Fruit fly (Drosophila melanogaster): Measurements from ENCODE around the gene Keap1.

Keap1 gene

DNA sequence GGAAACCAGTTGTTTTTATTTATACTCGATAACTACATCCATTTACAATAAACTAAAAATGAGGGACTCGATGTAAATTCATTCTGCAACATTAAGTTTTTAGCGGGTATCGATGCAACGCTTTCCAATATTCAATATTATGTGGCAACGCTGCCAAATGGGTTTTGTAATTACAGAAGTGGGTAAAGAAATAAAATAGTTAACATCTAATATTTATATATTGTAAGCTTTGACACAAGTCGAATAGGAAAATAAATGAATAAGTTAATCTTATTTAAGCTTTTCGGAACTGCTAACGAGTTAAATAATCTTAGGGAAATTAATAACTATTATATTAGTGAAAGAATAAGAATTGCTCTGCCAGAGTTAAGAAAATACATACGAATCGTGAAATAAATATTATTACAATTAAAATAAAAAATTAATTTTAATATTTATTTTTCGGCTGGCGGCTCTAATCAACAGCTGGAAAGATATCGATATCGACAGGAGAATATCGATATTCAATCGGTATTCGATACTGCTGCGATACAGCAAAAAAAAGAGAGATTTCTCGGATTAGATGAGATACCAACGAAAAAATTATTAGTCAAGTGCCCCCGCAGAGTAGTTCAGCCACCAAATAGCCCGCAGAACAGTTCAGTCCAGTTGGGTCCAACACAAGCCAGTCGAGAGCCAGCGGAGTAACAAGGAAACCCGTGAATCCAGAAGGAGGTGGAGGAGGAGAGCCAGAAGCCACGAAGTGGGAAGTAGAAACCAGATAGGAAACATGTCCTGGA is 5.5 kb upstream of the Keap1 start, which contains the start of gene GckIII (continued):
- TF ChIP-seq ssp (GFP tag; IDR thresholded peaks at IDR 0.05) (no peak), grau (tag; optimal IDR thresholded peaks at IDR 0.05) (no peak), Myb (GFP tag; optimal IDR thresholded peaks at IDR 0.05) (no peak), CG14860 (GFP tag; IDR thresholded peaks at IDR 0.05; ENCODE audit: partially characterized antibody) (peak; percentile 83), Dip3 (GFP tag; optimal IDR thresholded peaks at IDR 0.05) (no peak), CG5245 (GFP tag; optimal IDR thresholded peaks at IDR 0.05) (no peak), slp2 (GFP tag; optimal IDR thresholded peaks at IDR 0.05) (no peak), YL-1 (GFP tag; optimal IDR thresholded peaks at IDR 0.05) (peak; percentile 5), jing (GFP tag; optimal IDR thresholded peaks at IDR 0.05) (no peak), pho (GFP tag; optimal IDR thresholded peaks at IDR 0.05) (no peak), CG12391 (tag; optimal IDR thresholded peaks at IDR 0.05) (peak; percentile 26), CG17328 (GFP tag; IDR thresholded peaks at IDR 0.05) (no peak), dmrt99B (tag; optimal IDR thresholded peaks at IDR 0.05) (no peak), Max (GFP tag; optimal IDR thresholded peaks at IDR 0.05) (no peak), jigr1 (GFP tag; IDR thresholded peaks at IDR 0.05) (no peak), sisA (GFP tag; IDR thresholded peaks at IDR 0.05) (no peak), CHES-1-like (GFP tag; optimal IDR thresholded peaks at IDR 0.05) (no peak), Asciz (GFP tag; optimal IDR thresholded peaks at IDR 0.05) (no peak), bbx (GFP tag; IDR thresholded peaks at IDR 0.05; ENCODE audit: partially characterized antibody) (peak; percentile 86), croc (GFP tag; conservative IDR thresholded peaks at IDR 0.05) (no peak), fd3F (GFP tag; optimal IDR thresholded peaks at IDR 0.05) (no peak), CG17361 (GFP tag; IDR thresholded peaks at IDR 0.05) (no peak), CG5953 (GFP tag; IDR thresholded peaks at IDR 0.05) (no peak), CG16813 (GFP tag; IDR thresholded peaks at IDR 0.05; ENCODE audit: partially characterized antibody) (peak; percentile 57; the same call in 2 of the 3 replicates), tx (GFP tag; optimal IDR thresholded peaks at IDR 0.05) (no peak), Sin3A (optimal IDR thresholded peaks at IDR 0.05) (no peak), sc (optimal IDR thresholded peaks at IDR 0.05) (no peak), sc (GFP tag; optimal IDR thresholded peaks at IDR 0.05) (no peak), Dad (GFP tag; optimal IDR thresholded peaks at IDR 0.05) (no peak), CG6272 (GFP tag; IDR thresholded peaks at IDR 0.05) (no peak), kay (GFP tag; optimal IDR thresholded peaks at IDR 0.05) (no peak), CG6765 (GFP tag; optimal IDR thresholded peaks at IDR 0.05) (no peak), hkb (optimal IDR thresholded peaks at IDR 0.05) (no peak), hkb (GFP tag; IDR thresholded peaks at IDR 0.05) (no peak), danr (GFP tag; IDR thresholded peaks at IDR 0.05) (no peak), CG9609 (GFP tag; optimal IDR thresholded peaks at IDR 0.05) (no peak), ems (GFP tag; optimal IDR thresholded peaks at IDR 0.05) (no peak), CG17568 (GFP tag; optimal IDR thresholded peaks at IDR 0.05) (no peak), CG15011 (GFP tag; optimal IDR thresholded peaks at IDR 0.05) (no peak), Opbp (GFP tag; IDR thresholded peaks at IDR 0.05; ENCODE audit: partially characterized antibody) (peak; percentile 11; the same call in 2 of the 3 replicates), unc-4 (GFP tag; IDR thresholded peaks at IDR 0.05; ENCODE audit: partially characterized antibody) (peak; percentile 91), CoRest (tag; optimal IDR thresholded peaks at IDR 0.05) (peak; percentile 5), CG3065 (GFP tag; optimal IDR thresholded peaks at IDR 0.05) (no peak), luna (GFP tag; optimal IDR thresholded peaks at IDR 0.05) (no peak), aop (GFP tag; IDR thresholded peaks at IDR 0.05) (no peak), slbo (GFP tag; IDR thresholded peaks at IDR 0.05) (no peak), twi (tag; optimal IDR thresholded peaks at IDR 0.05) (no peak), repo (GFP tag; optimal IDR thresholded peaks at IDR 0.05) (no peak), CG6854 (GFP tag; optimal IDR thresholded peaks at IDR 0.05) (no peak), CG17802 (tag; optimal IDR thresholded peaks at IDR 0.05) (no peak), CG17829 (tag; optimal IDR thresholded peaks at IDR 0.05) (peak; percentile 22)

All from whole organism, embryonic.